Worm (Caenorhabditis elegans) whole organism, L1 larva: Measurements from ENCODE around the gene srw-3.
A peak's percentile ranks its signal among the peaks of the same experiment; 100 is the strongest.

Experiments used
- C04F5.9 ChIP-seq: sonication (generic microtip); optimal IDR thresholded peaks from 2 replicates; lab custom pipeline; 2016; ENCODE audit warnings: missing genetic modification characterization, missing compliant biosample characterization
- C16A3.4 ChIP-seq: fragments of 150-350 bp; optimal IDR thresholded peaks from 2 replicates; lab custom pipeline; 2014; ENCODE audit warnings: missing biosample characterization, missing genetic modification characterization
- alr-1 ChIP-seq: fragments of 200-800 bp; sonication (Bioruptor generic); optimal IDR thresholded peaks from 2 replicates; lab custom pipeline; 2018; ENCODE audit warnings: borderline replicate concordance, mild to moderate bottlenecking, missing genetic modification characterization, missing compliant biosample characterization
- aly-2 ChIP-seq: fragments of 150-350 bp; optimal IDR thresholded peaks from 2 replicates; lab custom pipeline; 2014; ENCODE audit warnings: missing biosample characterization, missing genetic modification characterization
- ama-1 ChIP-seq: fragments of 150-350 bp; optimal IDR thresholded peaks from 2 replicates; lab custom pipeline; 2014
- ceh-63 ChIP-seq: fragments of 200-800 bp; sonication (Bioruptor generic); optimal IDR thresholded peaks from 2 replicates; lab custom pipeline; 2018; ENCODE audit warnings: mild to moderate bottlenecking, missing genetic modification characterization, missing compliant biosample characterization
- ceh-88 ChIP-seq: fragments of 200-800 bp; sonication (Bioruptor generic); IDR thresholded peaks from 2 replicates; pipeline ENCODE4 v1.3.6; 2022; ENCODE audit warnings: missing genetic modification characterization, missing compliant biosample characterization
- ces-1 ChIP-seq: fragments of 150-350 bp; optimal IDR thresholded peaks from 2 replicates; lab custom pipeline; 2014; ENCODE audit warnings: missing biosample characterization, missing genetic modification reagents, missing genetic modification characterization
- dpl-1 ChIP-seq, 3 experiments: fragments of 150-350 bp in 2 of 3; sonication (generic microtip) in 1 of 3; optimal IDR thresholded peaks; 2 replicates each; lab custom pipeline; 2014 to 2017; ENCODE audit warnings: missing biosample characterization in 3 of 3, missing genetic modification characterization in 3 of 3, missing genetic modification reagents in 3 of 3
- dsc-1 ChIP-seq: sonication (generic microtip); optimal IDR thresholded peaks from 2 replicates; lab custom pipeline; 2016; ENCODE audit warnings: mild to moderate bottlenecking, missing genetic modification characterization, missing compliant biosample characterization
- efl-1 ChIP-seq, 4 experiments: fragments of 150-350 bp; optimal IDR thresholded peaks in 3 of 4; peaks in 1 of 4; 1 replicate in 1 of 4; 2 replicates in 3 of 4; lab custom pipeline; 2014; ENCODE audit warnings: missing biosample characterization in 2 of 4, missing genetic modification characterization in 2 of 4, missing genetic modification reagents in 2 of 4
- efl-3 ChIP-seq: fragments of 200-800 bp; sonication (Bioruptor generic); optimal IDR thresholded peaks from 2 replicates; lab custom pipeline; 2018; ENCODE audit warnings: mild to moderate bottlenecking, missing genetic modification characterization, missing compliant biosample characterization
- egl-13 ChIP-seq: sonication (generic microtip); optimal IDR thresholded peaks from 2 replicates; lab custom pipeline; 2016; ENCODE audit warnings: missing genotype, missing genetic modification reagents, missing genetic modification characterization, missing compliant biosample characterization
- egl-27 ChIP-seq, 2 experiments: fragments of 150-350 bp in 1 of 2; sonication (generic microtip); optimal IDR thresholded peaks; 3 replicates each; lab custom pipeline; 2017 to 2018; ENCODE audit warnings: missing biosample characterization in 2 of 2, missing genetic modification characterization in 2 of 2, missing genetic modification reagents in 2 of 2
- elt-3 ChIP-seq, 6 experiments: fragments of 150-350 bp in 1 of 6; sonication (generic microtip); optimal IDR thresholded peaks; 2 replicates each; lab custom pipeline; 2017 to 2018; ENCODE audit warnings: missing biosample characterization in 6 of 6, missing genetic modification characterization in 6 of 6, inconsistent platforms in 1 of 6
- fos-1 ChIP-seq: fragments of 150-350 bp; optimal IDR thresholded peaks from 2 replicates; lab custom pipeline; 2014; ENCODE audit warnings: missing biosample characterization, missing genetic modification characterization
- grh-1 ChIP-seq: fragments of 200-800 bp; sonication (Bioruptor generic); IDR thresholded peaks from 2 replicates; pipeline ENCODE4 v1.3.6; 2022; ENCODE audit warnings: missing genetic modification reagents, missing genetic modification characterization, missing compliant biosample characterization
- hlh-4 ChIP-seq: sonication (generic microtip); optimal IDR thresholded peaks from 2 replicates; lab custom pipeline; 2016; ENCODE audit warnings: mild to moderate bottlenecking, missing genetic modification characterization, missing compliant biosample characterization
- jun-1 ChIP-seq: fragments of 150-350 bp; optimal IDR thresholded peaks from 2 replicates; lab custom pipeline; 2014; ENCODE audit warnings: missing biosample characterization, missing genetic modification reagents, missing genetic modification characterization
- lin-14 ChIP-seq: fragments of 200-800 bp; sonication (Bioruptor generic); optimal IDR thresholded peaks from 2 replicates; lab custom pipeline; 2018; ENCODE audit warnings: mild to moderate bottlenecking, missing genetic modification characterization, moderate library complexity, missing compliant biosample characterization
- lin-15B ChIP-seq: fragments of 150-350 bp; sonication (generic microtip); optimal IDR thresholded peaks from 3 replicates; lab custom pipeline; 2014; ENCODE audit warnings: missing biosample characterization, missing genetic modification characterization
- lin-35 ChIP-seq, 2 experiments: fragments of 150-350 bp; optimal IDR thresholded peaks; 2 replicates each; lab custom pipeline; 2014; ENCODE audit warnings: missing biosample characterization in 2 of 2, missing genetic modification characterization in 2 of 2, missing genetic modification reagents in 2 of 2
- lir-3 ChIP-seq: sonication (generic microtip); optimal IDR thresholded peaks from 2 replicates; lab custom pipeline; 2016; ENCODE audit warnings: mild to moderate bottlenecking, missing genetic modification characterization, moderate library complexity, missing compliant biosample characterization; ENCODE audit not compliant: poor library complexity
- lsy-2 ChIP-seq, 2 experiments: fragments of 150-350 bp; optimal IDR thresholded peaks; 2 replicates each; lab custom pipeline; 2014; ENCODE audit warnings: missing biosample characterization in 2 of 2, missing genetic modification characterization in 2 of 2
- mab-9 ChIP-seq: fragments of 200-800 bp; sonication (Bioruptor generic); IDR thresholded peaks from 2 replicates; pipeline ENCODE4 v1.3.6; 2022; ENCODE audit warnings: missing genetic modification reagents, missing genetic modification characterization, missing compliant biosample characterization
- mef-2 ChIP-seq: fragments of 150-350 bp; optimal IDR thresholded peaks from 2 replicates; lab custom pipeline; 2014; ENCODE audit warnings: missing biosample characterization, missing genetic modification characterization
- mep-1 ChIP-seq: fragments of 150-350 bp; optimal IDR thresholded peaks from 2 replicates; lab custom pipeline; 2014; ENCODE audit warnings: missing biosample characterization, missing genetic modification characterization
- nhr-11 ChIP-seq: fragments of 150-350 bp; optimal IDR thresholded peaks from 2 replicates; lab custom pipeline; 2014; ENCODE audit warnings: missing biosample characterization, missing genetic modification characterization
- nhr-12 ChIP-seq: sonication (generic microtip); optimal IDR thresholded peaks from 2 replicates; lab custom pipeline; 2017; ENCODE audit warnings: missing biosample characterization, missing genetic modification characterization
- nhr-19 ChIP-seq: fragments of 200-800 bp; sonication (Bioruptor generic); conservative IDR thresholded peaks from 2 replicates; pipeline ENCODE4 v1.3.6; 2022; ENCODE audit warnings: missing genetic modification characterization, missing compliant biosample characterization
- nhr-237 ChIP-seq: fragments of 150-350 bp; optimal IDR thresholded peaks from 2 replicates; lab custom pipeline; 2014; ENCODE audit warnings: missing biosample characterization, missing genetic modification characterization
- nhr-28 ChIP-seq: fragments of 150-350 bp; optimal IDR thresholded peaks from 2 replicates; lab custom pipeline; 2014; ENCODE audit warnings: missing biosample characterization, missing genetic modification characterization
- nhr-47 ChIP-seq: sonication (generic microtip); optimal IDR thresholded peaks from 2 replicates; lab custom pipeline; 2016; ENCODE audit warnings: mild to moderate bottlenecking, missing genetic modification characterization, moderate library complexity, missing compliant biosample characterization
- nhr-71 ChIP-seq: sonication (generic microtip); optimal IDR thresholded peaks from 2 replicates; lab custom pipeline; 2016; ENCODE audit warnings: mild to moderate bottlenecking, missing genetic modification characterization, moderate library complexity, missing compliant biosample characterization
- nhr-76 ChIP-seq: sonication (generic microtip); optimal IDR thresholded peaks from 2 replicates; lab custom pipeline; 2017; ENCODE audit warnings: missing biosample characterization, missing genetic modification characterization
- nhr-84 ChIP-seq: sonication (generic microtip); optimal IDR thresholded peaks from 2 replicates; lab custom pipeline; 2017; ENCODE audit warnings: missing biosample characterization, missing genetic modification characterization
- nhr-90 ChIP-seq: sonication (generic microtip); optimal IDR thresholded peaks from 2 replicates; lab custom pipeline; 2016; ENCODE audit warnings: mild to moderate bottlenecking, missing genetic modification characterization, missing compliant biosample characterization; ENCODE audit not compliant: poor library complexity
- pag-3 ChIP-seq: sonication (generic microtip); optimal IDR thresholded peaks from 2 replicates; lab custom pipeline; 2017; ENCODE audit warnings: missing genetic modification characterization, mild to moderate bottlenecking, missing compliant biosample characterization, antibody characterized with exemption, borderline replicate concordance; ENCODE audit not compliant: insufficient read depth
- pax-3 ChIP-seq: fragments of 200-800 bp; sonication (Bioruptor generic); optimal IDR thresholded peaks from 2 replicates; lab custom pipeline; 2018; ENCODE audit warnings: mild to moderate bottlenecking, missing genetic modification characterization, moderate library complexity, missing compliant biosample characterization
- rnt-1 ChIP-seq: sonication (generic microtip); optimal IDR thresholded peaks from 2 replicates; lab custom pipeline; 2016; ENCODE audit warnings: mild to moderate bottlenecking, missing genetic modification characterization, moderate library complexity, missing compliant biosample characterization
- skn-1 ChIP-seq: fragments of 150-350 bp; optimal IDR thresholded peaks from 2 replicates; lab custom pipeline; 2014; ENCODE audit warnings: missing biosample characterization, missing genetic modification characterization
- snpc-4 ChIP-seq: fragments of 150-350 bp; optimal IDR thresholded peaks from 2 replicates; lab custom pipeline; 2014; ENCODE audit warnings: missing biosample characterization, missing genetic modification characterization
- sox-4 ChIP-seq: sonication (generic microtip); optimal IDR thresholded peaks from 2 replicates; lab custom pipeline; 2016; ENCODE audit warnings: missing genetic modification characterization, missing compliant biosample characterization
- sptf-1 ChIP-seq: fragments of 150-350 bp; optimal IDR thresholded peaks from 2 replicates; lab custom pipeline; 2014; ENCODE audit warnings: missing biosample characterization, missing genetic modification characterization
- sup-37 ChIP-seq: fragments of 200-800 bp; sonication (Bioruptor generic); optimal IDR thresholded peaks from 2 replicates; lab custom pipeline; 2018; ENCODE audit warnings: mild to moderate bottlenecking, missing genetic modification characterization, missing compliant biosample characterization
- swsn-7 ChIP-seq: sonication (generic microtip); optimal IDR thresholded peaks from 2 replicates; lab custom pipeline; 2016; ENCODE audit warnings: missing genetic modification characterization, missing compliant biosample characterization
- tbx-2 ChIP-seq: sonication (generic microtip); optimal IDR thresholded peaks from 2 replicates; lab custom pipeline; 2016; ENCODE audit warnings: missing genetic modification characterization, missing compliant biosample characterization
- unc-30 ChIP-seq: sonication (generic microtip); optimal IDR thresholded peaks from 2 replicates; lab custom pipeline; 2017; ENCODE audit warnings: missing biosample characterization, missing genetic modification characterization
- unc-62 ChIP-seq: fragments of 150-350 bp; optimal IDR thresholded peaks from 2 replicates; lab custom pipeline; 2014; ENCODE audit warnings: missing biosample characterization, missing genetic modification reagents, missing genetic modification characterization
- xbp-1 ChIP-seq: sonication (generic microtip); optimal IDR thresholded peaks from 2 replicates; lab custom pipeline; 2016; ENCODE audit warnings: missing genetic modification characterization, missing compliant biosample characterization
- zip-4 ChIP-seq: fragments of 200-800 bp; sonication (Bioruptor generic); optimal IDR thresholded peaks from 2 replicates; lab custom pipeline; 2018; ENCODE audit warnings: mild to moderate bottlenecking, missing genetic modification characterization, moderate library complexity, missing compliant biosample characterization
- ztf-11 ChIP-seq, 2 experiments: sonication (generic microtip); optimal IDR thresholded peaks; 2 replicates each; lab custom pipeline; 2016 to 2017; ENCODE audit warnings: missing genetic modification characterization in 2 of 2, missing biosample characterization in 1 of 2, missing compliant biosample characterization in 1 of 2
- ztf-4 ChIP-seq: fragments of 150-350 bp; optimal IDR thresholded peaks from 2 replicates; lab custom pipeline; 2014; ENCODE audit warnings: missing biosample characterization, missing genetic modification characterization

The srw-3 gene

DNA sequence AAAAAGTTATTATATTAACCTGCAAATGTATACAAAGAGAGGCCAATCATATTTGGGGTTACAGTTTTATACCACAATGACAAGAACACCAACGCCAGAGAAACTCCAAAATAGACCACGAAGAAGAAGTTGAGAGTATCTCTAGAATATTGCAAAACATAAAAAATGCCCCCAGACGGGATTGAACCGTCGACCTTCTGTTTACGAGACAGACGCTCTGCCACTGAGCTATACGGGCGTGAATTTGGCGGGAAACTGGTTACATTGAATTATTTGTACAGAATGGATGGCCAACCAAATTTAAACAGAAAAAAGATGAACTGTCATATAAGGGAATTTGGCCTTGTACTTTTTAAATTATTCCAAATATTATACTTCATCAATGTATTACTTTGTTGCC, 25.1 kb downstream of the srw-3 start:
- TF ChIP-seq nhr-12 (tag; lab: Kevin White, UChicago) (no peak), lsy-2 (tag; optimal IDR thresholded peaks at IDR 0.05; lab: Kevin White, UChicago) (peak; percentile 26 to 66), swsn-7 (tag; lab: Kevin White, UChicago) (peak; percentile 56), nhr-84 (tag; lab: Kevin White, UChicago) (no peak), ztf-4 (tag; lab: Kevin White, UChicago) (peak; percentile 73), ceh-63 (GFP tag; lab: Kevin White, UChicago) (no peak), lin-15B (tag; lab: Kevin White, UChicago) (no peak), egl-13 (tag; lab: Kevin White, UChicago) (no peak), unc-30 (tag; lab: Kevin White, UChicago) (no peak), efl-3 (no peak), mep-1 (tag; lab: Kevin White, UChicago) (peak; percentile 44), fos-1 (tag; lab: Kevin White, UChicago) (peak; percentile 50), tbx-2 (tag; lab: Kevin White, UChicago) (peak; percentile 32), lin-14 (peak; percentile 49), xbp-1 (tag; lab: Kevin White, UChicago) (peak; percentile 32), nhr-47 (tag; lab: Kevin White, UChicago) (peak; percentile 59), jun-1 (tag; lab: Kevin White, UChicago) (no peak), lin-35 (GFP tag; optimal IDR thresholded peaks at IDR 0.05; lab: Kevin White, UChicago) (peak; percentile 46 to 82), elt-3 (tag; optimal IDR thresholded peaks at IDR 0.05; lab: Kevin White, UChicago) (peak in 2 of 6 experiments; percentile 2 to 48), C04F5.9 (tag; lab: Kevin White, UChicago) (no peak), C16A3.4 (tag; lab: Kevin White, UChicago) (peak; percentile 54), rnt-1 (tag; lab: Kevin White, UChicago) (peak; percentile 19), unc-62 (GFP tag; lab: Kevin White, UChicago) (no peak), nhr-11 (tag; lab: Kevin White, UChicago) (no peak), snpc-4 (tag; lab: Kevin White, UChicago) (no peak), ceh-88 (peak; percentile 38; the same call in 1 of the 2 replicates), efl-1 (optimal IDR thresholded peaks at IDR 0.05; lab: Kevin White, UChicago) (peak; percentile 38 to 52), efl-1 (GFP tag; optimal IDR thresholded peaks at IDR 0.05 in 1 of 2; lab: Kevin White, UChicago) (peak; percentile 47 to 93), nhr-19 (GFP tag; lab: Robert Waterston, UW) (peak; percentile 49), nhr-71 (tag; lab: Kevin White, UChicago) (peak; percentile 71), egl-27 (tag; optimal IDR thresholded peaks at IDR 0.05; lab: Kevin White, UChicago) (no peak), nhr-90 (tag; lab: Kevin White, UChicago) (peak; percentile 66), sptf-1 (tag; lab: Kevin White, UChicago) (no peak), pax-3 (no peak), ces-1 (no peak), grh-1 (GFP tag; lab: Robert Waterston, UW) (no peak), ztf-11 (tag; optimal IDR thresholded peaks at IDR 0.05; lab: Kevin White, UChicago) (no peak), sup-37 (GFP tag; lab: Kevin White, UChicago) (no peak), nhr-237 (tag; lab: Kevin White, UChicago) (no peak), sox-4 (tag; lab: Kevin White, UChicago) (no peak), lir-3 (tag; lab: Kevin White, UChicago) (peak; percentile 48), nhr-28 (tag; lab: Kevin White, UChicago) (no peak), zip-4 (GFP tag; lab: Kevin White, UChicago) (no peak), nhr-76 (tag; lab: Kevin White, UChicago) (no peak), dpl-1 (GFP tag; optimal IDR thresholded peaks at IDR 0.05; lab: Kevin White, UChicago) (peak; percentile 61 to 65 (median 64)), mab-9 (GFP tag; lab: Robert Waterston, UW) (no peak), dsc-1 (tag; lab: Kevin White, UChicago) (peak; percentile 53), pag-3 (no peak), aly-2 (no peak), alr-1 (no peak), mef-2 (no peak), skn-1 (tag; lab: Kevin White, UChicago) (no peak), ama-1 (peak; percentile 62), hlh-4 (no peak)
